Worm (Caenorhabditis elegans): ENCODE measurements around the gene cest-34.

- TF ChIP-seq ref-2 (tag; optimal IDR thresholded peaks at IDR 0.05) (no peak), ceh-18 (tag; optimal IDR thresholded peaks at IDR 0.05) (no peak), mec-3 (tag; optimal IDR thresholded peaks at IDR 0.05; ENCODE audit: borderline replicate concordance) (no peak), ceh-48 (tag; optimal IDR thresholded peaks at IDR 0.05) (no peak), unc-55 (GFP tag; optimal IDR thresholded peaks at IDR 0.05) (no peak), ztf-16 (tag; optimal IDR thresholded peaks at IDR 0.05) (no peak)
Measured at ce11 chrV:6688392-6688791, 11.8 kb downstream of the cest-34 start, which contains the start of gene K11G9.5.

Measured in whole organism, late embryonic.